Fruit fly (Drosophila melanogaster) whole organism, embryonic: Measurements from ENCODE around the gene Hmt4-20.

Source experiments
- Atf6 ChIP-seq: fragments of 200-800 bp; sonication (Bioruptor generic); IDR thresholded peaks from 2 replicates; pipeline ENCODE4 v1.3.6; 2022; ENCODE audit warnings: missing biosample characterization, missing genetic modification characterization
- CG11696 ChIP-seq: fragments of 200-800 bp; sonication (Bioruptor generic); IDR thresholded peaks from 2 replicates; pipeline ENCODE4 v1.3.6; 2022; ENCODE audit warnings: missing biosample characterization, missing genetic modification characterization
- CG12155 ChIP-seq: fragments of 200-800 bp; sonication (Bioruptor generic); optimal IDR thresholded peaks from 3 replicates; lab custom pipeline; 2016; ENCODE audit warnings: missing biosample characterization, missing genetic modification characterization
- CG12769 ChIP-seq: fragments of 200-800 bp; sonication (Bioruptor generic); optimal IDR thresholded peaks from 2 replicates; lab custom pipeline; 2019; ENCODE audit warnings: missing biosample characterization, mild to moderate bottlenecking, missing genetic modification characterization, moderate library complexity
- CG18619 ChIP-seq: fragments of 200-800 bp; sonication (Bioruptor generic); optimal IDR thresholded peaks from 3 replicates; lab custom pipeline; 2017; ENCODE audit warnings: missing biosample characterization, mild to moderate bottlenecking, missing genetic modification characterization
- CG2875 ChIP-seq: fragments of 200-800 bp; sonication (Bioruptor generic); optimal IDR thresholded peaks from 2 replicates; lab custom pipeline; 2017; ENCODE audit warnings: missing biosample characterization, mild to moderate bottlenecking, missing genetic modification characterization, missing genetic modification reagents
- CG3065 ChIP-seq: fragments of 200-800 bp; sonication (Bioruptor generic); optimal IDR thresholded peaks from 2 replicates; lab custom pipeline; 2016; ENCODE audit warnings: missing biosample characterization, missing genetic modification characterization
- CG34422 ChIP-seq: fragments of 200-800 bp; sonication (Bioruptor generic); IDR thresholded peaks from 3 replicates; pipeline ENCODE4 v1.3.6; 2022; ENCODE audit warnings: missing biosample characterization, missing genetic modification characterization
- CG4282 ChIP-seq: fragments of 200-800 bp; sonication (Bioruptor generic); optimal IDR thresholded peaks from 2 replicates; lab custom pipeline; 2016; ENCODE audit warnings: missing biosample characterization, missing genetic modification characterization
- CG4404 ChIP-seq: fragments of 200-800 bp; sonication (Bioruptor generic); IDR thresholded peaks from 2 replicates; pipeline ENCODE4 v1.3.6; 2022; ENCODE audit warnings: missing biosample characterization, missing genetic modification characterization
- CG7556 ChIP-seq: fragments of 200-800 bp; sonication (Bioruptor generic); optimal IDR thresholded peaks from 2 replicates; lab custom pipeline; 2017; ENCODE audit warnings: missing biosample characterization, mild to moderate bottlenecking, missing genetic modification characterization
- CG7928 ChIP-seq: fragments of 200-800 bp; sonication (Bioruptor generic); optimal IDR thresholded peaks from 2 replicates; lab custom pipeline; 2017; ENCODE audit warnings: missing biosample characterization, mild to moderate bottlenecking, missing genetic modification characterization
- CG8359 ChIP-seq: fragments of 200-800 bp; sonication (Bioruptor generic); optimal IDR thresholded peaks from 2 replicates; lab custom pipeline; 2017; ENCODE audit warnings: missing biosample characterization, mild to moderate bottlenecking, missing genetic modification characterization, borderline replicate concordance
- CG8924 ChIP-seq: fragments of 200-800 bp; optimal IDR thresholded peaks from 3 replicates; lab custom pipeline; 2019; ENCODE audit warnings: missing biosample characterization, mild to moderate bottlenecking, missing genetic modification characterization, moderate library complexity
- CTCF ChIP-seq: fragments of 200-800 bp; sonication (Bioruptor generic); optimal IDR thresholded peaks from 2 replicates; lab custom pipeline; 2017; ENCODE audit warnings: missing biosample characterization, mild to moderate bottlenecking, missing genetic modification characterization, moderate library complexity
- Deaf1 ChIP-seq: fragments of 200-800 bp; optimal IDR thresholded peaks from 3 replicates; lab custom pipeline; 2019; ENCODE audit warnings: missing biosample characterization, mild to moderate bottlenecking, missing genetic modification characterization, moderate library complexity
- Dip2 ChIP-seq: fragments of 200-800 bp; sonication (Bioruptor generic); IDR thresholded peaks from 2 replicates; pipeline ENCODE4 v1.3.6; 2022; ENCODE audit warnings: missing biosample characterization, missing genetic modification characterization
- H15 ChIP-seq: fragments of 200-800 bp; sonication (Bioruptor generic); IDR thresholded peaks from 3 replicates; pipeline ENCODE4 v1.3.6; 2022; ENCODE audit warnings: missing biosample characterization, missing genetic modification characterization
- HLH4C ChIP-seq: fragments of 200-800 bp; sonication (Bioruptor generic); IDR thresholded peaks from 3 replicates; pipeline ENCODE4 v1.3.6; 2022; ENCODE audit warnings: missing biosample characterization, missing genetic modification characterization; ENCODE audit not compliant: partially characterized antibody
- Hr51 ChIP-seq, 2 experiments: fragments of 200-800 bp; sonication (Bioruptor generic); optimal IDR thresholded peaks; 2 replicates in 1 of 2; 3 replicates in 1 of 2; lab custom pipeline; 2016 to 2018; ENCODE audit warnings: missing biosample characterization in 2 of 2, missing genetic modification characterization in 2 of 2, mild to moderate bottlenecking in 1 of 2, moderate library complexity in 1 of 2
- Kr ChIP-seq: fragments of 200-800 bp; sonication (Bioruptor generic); optimal IDR thresholded peaks from 2 replicates; lab custom pipeline; 2017; ENCODE audit warnings: missing biosample characterization, mild to moderate bottlenecking, missing genetic modification characterization
- Meics ChIP-seq: fragments of 200-800 bp; sonication (Bioruptor generic); optimal IDR thresholded peaks from 2 replicates; lab custom pipeline; 2017; ENCODE audit warnings: missing biosample characterization, mild to moderate bottlenecking, missing genetic modification characterization
- NFAT ChIP-seq: fragments of 200-800 bp; sonication (Bioruptor generic); IDR thresholded peaks from 2 replicates; pipeline ENCODE4 v1.3.6; 2022; ENCODE audit warnings: missing biosample characterization, missing genetic modification characterization
- Nf-YA ChIP-seq: fragments of 200-800 bp; sonication (Bioruptor generic); IDR thresholded peaks from 2 replicates; pipeline ENCODE4 v1.3.6; 2022; ENCODE audit warnings: missing biosample characterization, missing genetic modification characterization
- Oli ChIP-seq: fragments of 200-800 bp; sonication (Bioruptor generic); optimal IDR thresholded peaks from 2 replicates; lab custom pipeline; 2018; ENCODE audit warnings: missing biosample characterization, mild to moderate bottlenecking, missing genetic modification characterization, moderate library complexity
- Ptx1 ChIP-seq: fragments of 200-800 bp; sonication (Bioruptor generic); IDR thresholded peaks from 2 replicates; pipeline ENCODE4 v1.3.6; 2022; ENCODE audit warnings: missing biosample characterization, missing genetic modification characterization
- Rx ChIP-seq: fragments of 200-800 bp; sonication (Bioruptor generic); IDR thresholded peaks from 2 replicates; pipeline ENCODE4 v1.3.6; 2022; ENCODE audit warnings: missing biosample characterization, missing genetic modification characterization
- Six4 ChIP-seq: fragments of 200-800 bp; sonication (Bioruptor generic); optimal IDR thresholded peaks from 2 replicates; lab custom pipeline; 2016; ENCODE audit warnings: missing biosample characterization, missing genetic modification characterization
- Xbp1 ChIP-seq: fragments of 200-800 bp; sonication (Bioruptor generic); optimal IDR thresholded peaks from 3 replicates; lab custom pipeline; 2016; ENCODE audit warnings: missing biosample characterization, mild to moderate bottlenecking, missing genetic modification characterization
- abd-A ChIP-seq: fragments of 200-800 bp; sonication (Bioruptor generic); optimal IDR thresholded peaks from 3 replicates; lab custom pipeline; 2019; ENCODE audit warnings: missing biosample characterization, mild to moderate bottlenecking, missing genetic modification characterization, moderate library complexity
- amos ChIP-seq: fragments of 200-800 bp; sonication (Bioruptor generic); IDR thresholded peaks from 2 replicates; pipeline ENCODE4 v1.3.6; 2022; ENCODE audit warnings: missing biosample characterization, missing genetic modification characterization; ENCODE audit not compliant: partially characterized antibody
- ash1 ChIP-seq: fragments of 200-800 bp; sonication (Bioruptor generic); optimal IDR thresholded peaks from 2 replicates; lab custom pipeline; 2018; ENCODE audit warnings: missing biosample characterization, mild to moderate bottlenecking, missing genetic modification characterization
- bab2 ChIP-seq: fragments of 200-800 bp; sonication (Bioruptor generic); optimal IDR thresholded peaks from 2 replicates; lab custom pipeline; 2016; ENCODE audit warnings: missing biosample characterization, missing genetic modification characterization
- bowl ChIP-seq: fragments of 200-800 bp; sonication (Bioruptor generic); IDR thresholded peaks from 2 replicates; pipeline ENCODE4 v1.3.6; 2022; ENCODE audit warnings: missing biosample characterization, missing genetic modification characterization
- cato ChIP-seq: fragments of 200-800 bp; sonication (Bioruptor generic); optimal IDR thresholded peaks from 2 replicates; lab custom pipeline; 2016; ENCODE audit warnings: missing biosample characterization, missing genetic modification characterization, borderline replicate concordance
- chinmo ChIP-seq: fragments of 200-800 bp; sonication (Bioruptor generic); IDR thresholded peaks from 4 replicates; pipeline ENCODE4 v1.3.6; 2022; ENCODE audit warnings: missing biosample characterization, missing genetic modification characterization; ENCODE audit not compliant: partially characterized antibody
- ems ChIP-seq: fragments of 200-800 bp; sonication (Bioruptor generic); optimal IDR thresholded peaks from 3 replicates; lab custom pipeline; 2016; ENCODE audit warnings: missing biosample characterization, missing genetic modification characterization
- fru ChIP-seq: fragments of >200 bp; optimal IDR thresholded peaks from 2 replicates; lab custom pipeline; 2017
- hb ChIP-seq: fragments of 200-800 bp; sonication (Bioruptor generic); IDR thresholded peaks from 3 replicates; pipeline ENCODE4 v1.3.6; 2022; ENCODE audit warnings: missing biosample characterization, missing genetic modification characterization; ENCODE audit not compliant: partially characterized antibody
- hbn ChIP-seq: fragments of 200-800 bp; sonication (Bioruptor generic); IDR thresholded peaks from 2 replicates; pipeline ENCODE4 v1.3.6; 2022; ENCODE audit warnings: missing biosample characterization, missing genetic modification characterization; ENCODE audit not compliant: partially characterized antibody
- hkb ChIP-seq, 2 experiments: fragments of 200-800 bp in 1 of 2; fragments of >200 bp in 1 of 2; sonication (Bioruptor generic) in 1 of 2; IDR thresholded peaks in 1 of 2; optimal IDR thresholded peaks in 1 of 2; 2 replicates each; pipeline versions ENCODE4 v1.3.6 to Lab custom; 2017 to 2022; ENCODE audit warnings: missing biosample characterization in 1 of 2, missing genetic modification characterization in 1 of 2
- lmd ChIP-seq: fragments of 200-800 bp; sonication (Bioruptor generic); IDR thresholded peaks from 2 replicates; pipeline ENCODE4 v1.3.6; 2022; ENCODE audit warnings: missing biosample characterization, missing genetic modification characterization
- mirr ChIP-seq: fragments of 200-800 bp; sonication (Bioruptor generic); optimal IDR thresholded peaks from 3 replicates; lab custom pipeline; 2018; ENCODE audit warnings: missing biosample characterization, mild to moderate bottlenecking, missing genetic modification characterization
- p53 ChIP-seq: fragments of 200-800 bp; sonication (Bioruptor generic); optimal IDR thresholded peaks from 2 replicates; lab custom pipeline; 2016; ENCODE audit warnings: missing biosample characterization, missing genetic modification characterization
- pita ChIP-seq: fragments of 200-800 bp; sonication (Bioruptor generic); optimal IDR thresholded peaks from 2 replicates; lab custom pipeline; 2017; ENCODE audit warnings: missing biosample characterization, mild to moderate bottlenecking, missing genetic modification characterization
- ro ChIP-seq: fragments of 200-800 bp; sonication (Bioruptor generic); IDR thresholded peaks from 2 replicates; pipeline ENCODE4 v1.3.6; 2022; ENCODE audit warnings: missing biosample characterization, missing genetic modification characterization
- schlank ChIP-seq: fragments of 200-800 bp; sonication (Bioruptor generic); optimal IDR thresholded peaks from 2 replicates; lab custom pipeline; 2018; ENCODE audit warnings: missing biosample characterization, mild to moderate bottlenecking, missing genetic modification characterization
- sima ChIP-seq: fragments of 200-800 bp; sonication (Bioruptor generic); optimal IDR thresholded peaks from 2 replicates; lab custom pipeline; 2016; ENCODE audit warnings: missing biosample characterization, missing genetic modification characterization
- tio ChIP-seq: fragments of 200-800 bp; sonication (Bioruptor generic); optimal IDR thresholded peaks from 2 replicates; lab custom pipeline; 2017; ENCODE audit warnings: missing biosample characterization, missing genetic modification characterization, inconsistent platforms
- trem ChIP-seq: fragments of 200-800 bp; optimal IDR thresholded peaks from 3 replicates; lab custom pipeline; 2019; ENCODE audit warnings: missing biosample characterization, mild to moderate bottlenecking, missing genetic modification characterization, moderate library complexity
- trh ChIP-seq: fragments of 200-800 bp; sonication (Bioruptor generic); optimal IDR thresholded peaks from 2 replicates; lab custom pipeline; 2016; ENCODE audit warnings: missing biosample characterization, missing genetic modification characterization
- tup ChIP-seq: fragments of 200-800 bp; sonication (Bioruptor generic); optimal IDR thresholded peaks from 2 replicates; lab custom pipeline; 2016; ENCODE audit warnings: missing biosample characterization, mild to moderate bottlenecking, missing genetic modification characterization, moderate library complexity

The Hmt4-20 gene

dm6 chrX:625157-625627, 30.6 kb downstream of the Hmt4-20 start, which contains the start of the genes CG13364 and Hinfp (continued):
- TF ChIP-seq CG12769 (tag; lab: Kevin White, UChicago) (no peak), abd-A (tag; lab: Kevin White, UChicago) (no peak), Hr51 (GFP tag; optimal IDR thresholded peaks at IDR 0.05; lab: Kevin White, UChicago) (no peak), Oli (tag; lab: Kevin White, UChicago) (no peak), Nf-YA (GFP tag; lab: Robert Waterston, UW) (no peak), trh (no peak), cato (GFP tag; lab: Kevin White, UChicago) (no peak), bab2 (no peak), ro (no peak), chinmo (GFP tag; lab: Robert Waterston, UW) (peak; percentile 80; the same call in 1 of the 4 replicates), HLH4C (GFP tag; lab: Robert Waterston, UW) (peak; percentile 92), CG8359 (GFP tag; lab: Kevin White, UChicago) (no peak), amos (GFP tag; lab: Robert Waterston, UW) (peak; percentile 67), trem (tag; lab: Kevin White, UChicago) (peak; percentile 72), pita (no peak), CG3065 (no peak), CG7928 (GFP tag; lab: Kevin White, UChicago) (no peak), CG8924 (tag; lab: Kevin White, UChicago) (no peak), p53 (GFP tag; lab: Kevin White, UChicago) (no peak), NFAT (GFP tag; lab: Robert Waterston, UW) (no peak), hbn (peak; percentile 64; the same call in 1 of the 2 replicates), hkb (optimal IDR thresholded peaks at IDR 0.05; lab: Kevin White, UChicago) (no peak), hkb (GFP tag; IDR thresholded peaks at IDR 0.05; lab: Robert Waterston, UW) (no peak), hb (GFP tag; lab: Robert Waterston, UW) (peak; percentile 84), Rx (GFP tag; lab: Robert Waterston, UW) (no peak), tup (GFP tag; lab: Kevin White, UChicago) (no peak), Ptx1 (no peak), fru (lab: Kevin White, UChicago) (no peak), CG18619 (GFP tag; lab: Kevin White, UChicago) (no peak), CG7556 (GFP tag; lab: Kevin White, UChicago) (no peak), H15 (no peak), sima (GFP tag; lab: Kevin White, UChicago) (no peak), CG34422 (no peak), bowl (no peak), tio (no peak), Kr (GFP tag; lab: Kevin White, UChicago) (no peak), CTCF (GFP tag; lab: Kevin White, UChicago) (no peak), ash1 (GFP tag; lab: Kevin White, UChicago) (no peak), CG11696 (no peak), schlank (no peak), Atf6 (GFP tag; lab: Robert Waterston, UW) (no peak), mirr (GFP tag; lab: Kevin White, UChicago) (no peak), Meics (peak; percentile 25), CG2875 (GFP tag; lab: Kevin White, UChicago) (no peak), Dip2 (GFP tag; lab: Robert Waterston, UW) (no peak), CG12155 (GFP tag; lab: Kevin White, UChicago) (no peak), lmd (GFP tag; lab: Robert Waterston, UW) (no peak), Six4 (GFP tag; lab: Kevin White, UChicago) (no peak), ems (GFP tag; lab: Kevin White, UChicago) (no peak), CG4282 (no peak), CG4404 (GFP tag; lab: Robert Waterston, UW) (no peak), Xbp1 (no peak), Deaf1 (no peak)
